Worm (Caenorhabditis elegans) whole organism, late embryonic: Measurements from ENCODE around the gene ZK228.10.
A peak's percentile ranks its signal among the peaks of the same experiment; 100 is the strongest.

ENCODE experiments used
- C38D4.7 ChIP-seq: fragments of 200-800 bp; sonication (Bioruptor generic); optimal IDR thresholded peaks from 2 replicates; lab custom pipeline; 2018; ENCODE audit warnings: mild to moderate bottlenecking, missing genetic modification characterization, moderate library complexity, missing compliant biosample characterization
- F13H6.1 ChIP-seq: sonication (generic microtip); optimal IDR thresholded peaks from 2 replicates; lab custom pipeline; 2016; ENCODE audit warnings: missing genetic modification characterization, missing compliant biosample characterization
- K09A11.1 ChIP-seq: sonication (generic microtip); optimal IDR thresholded peaks from 2 replicates; lab custom pipeline; 2017; ENCODE audit warnings: antibody characterized with exemption, mild to moderate bottlenecking, missing genetic modification characterization, missing compliant biosample characterization; ENCODE audit not compliant: insufficient read depth
- ceh-14 ChIP-seq: sonication (generic microtip); optimal IDR thresholded peaks from 2 replicates; lab custom pipeline; 2016; ENCODE audit warnings: missing genotype, missing genetic modification characterization, missing compliant biosample characterization
- ceh-22 ChIP-seq: sonication (generic microtip); optimal IDR thresholded peaks from 2 replicates; lab custom pipeline; 2017; ENCODE audit warnings: missing biosample characterization, missing genetic modification characterization
- ceh-31 ChIP-seq: sonication (generic microtip); optimal IDR thresholded peaks from 2 replicates; lab custom pipeline; 2016; ENCODE audit warnings: missing genetic modification characterization, missing compliant biosample characterization
- ceh-48 ChIP-seq: sonication (generic microtip); optimal IDR thresholded peaks from 2 replicates; lab custom pipeline; 2016; ENCODE audit warnings: missing genetic modification characterization, inconsistent platforms, missing compliant biosample characterization
- ceh-6 ChIP-seq: fragments of 200-800 bp; sonication (Bioruptor generic); optimal IDR thresholded peaks from 2 replicates; lab custom pipeline; 2018; ENCODE audit warnings: mild to moderate bottlenecking, missing genetic modification characterization, missing compliant biosample characterization
- che-1 ChIP-seq: sonication (generic microtip); optimal IDR thresholded peaks from 2 replicates; lab custom pipeline; 2016; ENCODE audit warnings: mild to moderate bottlenecking, missing genetic modification characterization, missing compliant biosample characterization
- dmd-4 ChIP-seq: sonication (generic microtip); optimal IDR thresholded peaks from 2 replicates; lab custom pipeline; 2016; ENCODE audit warnings: borderline replicate concordance, missing genetic modification characterization, missing compliant biosample characterization
- elt-4 ChIP-seq: sonication (generic microtip); optimal IDR thresholded peaks from 2 replicates; lab custom pipeline; 2016; ENCODE audit warnings: missing genetic modification characterization, missing compliant biosample characterization
- ets-4 ChIP-seq: sonication (generic microtip); optimal IDR thresholded peaks from 2 replicates; lab custom pipeline; 2016; ENCODE audit warnings: missing genetic modification characterization, missing compliant biosample characterization
- eyg-1 ChIP-seq: sonication (generic microtip); optimal IDR thresholded peaks from 2 replicates; lab custom pipeline; 2016; ENCODE audit warnings: missing genotype, missing genetic modification characterization, missing compliant biosample characterization
- fax-1 ChIP-seq: sonication (generic microtip); optimal IDR thresholded peaks from 2 replicates; lab custom pipeline; 2016; ENCODE audit warnings: missing genotype, missing genetic modification characterization, missing compliant biosample characterization
- gmeb-2 ChIP-seq: sonication (generic microtip); optimal IDR thresholded peaks from 2 replicates; lab custom pipeline; 2016; ENCODE audit warnings: missing genetic modification characterization, inconsistent platforms, missing compliant biosample characterization
- hlh-13 ChIP-seq: fragments of 200-800 bp; sonication (Bioruptor generic); optimal IDR thresholded peaks from 2 replicates; lab custom pipeline; 2018; ENCODE audit warnings: mild to moderate bottlenecking, missing genetic modification characterization, missing compliant biosample characterization
- hlh-15 ChIP-seq: sonication (generic microtip); optimal IDR thresholded peaks from 2 replicates; lab custom pipeline; 2016; ENCODE audit warnings: missing genetic modification characterization, missing compliant biosample characterization
- hlh-8 ChIP-seq: sonication (generic microtip); optimal IDR thresholded peaks from 2 replicates; lab custom pipeline; 2016; ENCODE audit warnings: missing genotype, missing genetic modification characterization, missing compliant biosample characterization
- lin-11 ChIP-seq: fragments of 200-800 bp; sonication (Bioruptor generic); optimal IDR thresholded peaks from 2 replicates; lab custom pipeline; 2018; ENCODE audit warnings: mild to moderate bottlenecking, missing genetic modification characterization, missing compliant biosample characterization
- madf-2 ChIP-seq: sonication (generic microtip); optimal IDR thresholded peaks from 2 replicates; lab custom pipeline; 2017; ENCODE audit warnings: missing genetic modification characterization, missing compliant biosample characterization
- nfya-1 ChIP-seq: sonication (generic microtip); optimal IDR thresholded peaks from 2 replicates; lab custom pipeline; 2017; ENCODE audit warnings: missing genetic modification characterization, mild to moderate bottlenecking, missing compliant biosample characterization, antibody characterized with exemption, moderate library complexity
- npax-4 ChIP-seq: sonication (generic microtip); optimal IDR thresholded peaks from 2 replicates; lab custom pipeline; 2016; ENCODE audit warnings: missing genetic modification characterization, missing compliant biosample characterization
- odd-2 ChIP-seq: sonication (generic microtip); optimal IDR thresholded peaks from 2 replicates; lab custom pipeline; 2017; ENCODE audit warnings: antibody characterized with exemption, mild to moderate bottlenecking, missing genetic modification characterization, missing compliant biosample characterization
- pag-3 ChIP-seq: sonication (generic microtip); optimal IDR thresholded peaks from 2 replicates; lab custom pipeline; 2016; ENCODE audit warnings: missing compliant biosample characterization, missing genetic modification characterization, borderline replicate concordance
- pat-9 ChIP-seq: fragments of 200-800 bp; sonication (Bioruptor generic); optimal IDR thresholded peaks from 2 replicates; lab custom pipeline; 2018; ENCODE audit warnings: mild to moderate bottlenecking, missing genetic modification characterization, moderate library complexity, missing compliant biosample characterization
- pax-1 ChIP-seq: fragments of 150-350 bp; optimal IDR thresholded peaks from 2 replicates; lab custom pipeline; 2014; ENCODE audit warnings: missing biosample characterization, missing genetic modification characterization
- pha-4 ChIP-seq: fragments of 150-350 bp; optimal IDR thresholded peaks from 2 replicates; lab custom pipeline; 2018; ENCODE audit warnings: missing biosample characterization, missing genetic modification reagents, missing genetic modification characterization
- pqm-1 ChIP-seq: sonication (generic microtip); optimal IDR thresholded peaks from 2 replicates; lab custom pipeline; 2016; ENCODE audit warnings: missing genetic modification characterization, missing compliant biosample characterization
- pros-1 ChIP-seq: fragments of 150-350 bp; optimal IDR thresholded peaks from 2 replicates; lab custom pipeline; 2014; ENCODE audit warnings: missing biosample characterization, missing genetic modification reagents, missing genetic modification characterization
- ref-2 ChIP-seq: sonication (generic microtip); optimal IDR thresholded peaks from 2 replicates; lab custom pipeline; 2016; ENCODE audit warnings: missing genetic modification characterization, missing compliant biosample characterization
- sox-2 ChIP-seq: fragments of 200-800 bp; sonication (Bioruptor generic); IDR thresholded peaks from 2 replicates; pipeline ENCODE4 v1.3.6; 2022; ENCODE audit warnings: missing genetic modification reagents, missing genetic modification characterization, missing compliant biosample characterization
- sox-4 ChIP-seq: sonication (generic microtip); optimal IDR thresholded peaks from 2 replicates; lab custom pipeline; 2017; ENCODE audit warnings: mild to moderate bottlenecking, missing genetic modification characterization, inconsistent platforms, missing compliant biosample characterization
- tbx-7 ChIP-seq: sonication (generic microtip); optimal IDR thresholded peaks from 2 replicates; lab custom pipeline; 2016; ENCODE audit warnings: missing genotype, missing genetic modification characterization, missing compliant biosample characterization
- ttx-3 ChIP-seq: sonication (generic microtip); optimal IDR thresholded peaks from 2 replicates; lab custom pipeline; 2016; ENCODE audit warnings: missing genetic modification reagents, missing genetic modification characterization, missing compliant biosample characterization
- unc-42 ChIP-seq: sonication (generic microtip); optimal IDR thresholded peaks from 2 replicates; lab custom pipeline; 2016; ENCODE audit warnings: missing genotype, missing genetic modification characterization, missing compliant biosample characterization
- unc-86 ChIP-seq: sonication (generic microtip); optimal IDR thresholded peaks from 2 replicates; lab custom pipeline; 2016; ENCODE audit warnings: missing genetic modification characterization, missing compliant biosample characterization
- zip-5 ChIP-seq: sonication (generic microtip); optimal IDR thresholded peaks from 2 replicates; lab custom pipeline; 2016; ENCODE audit warnings: missing genetic modification characterization, missing compliant biosample characterization
- ztf-16 ChIP-seq: sonication (generic microtip); optimal IDR thresholded peaks from 2 replicates; lab custom pipeline; 2017; ENCODE audit warnings: missing genetic modification characterization, missing compliant biosample characterization

ZK228.10 gene

DNA sequence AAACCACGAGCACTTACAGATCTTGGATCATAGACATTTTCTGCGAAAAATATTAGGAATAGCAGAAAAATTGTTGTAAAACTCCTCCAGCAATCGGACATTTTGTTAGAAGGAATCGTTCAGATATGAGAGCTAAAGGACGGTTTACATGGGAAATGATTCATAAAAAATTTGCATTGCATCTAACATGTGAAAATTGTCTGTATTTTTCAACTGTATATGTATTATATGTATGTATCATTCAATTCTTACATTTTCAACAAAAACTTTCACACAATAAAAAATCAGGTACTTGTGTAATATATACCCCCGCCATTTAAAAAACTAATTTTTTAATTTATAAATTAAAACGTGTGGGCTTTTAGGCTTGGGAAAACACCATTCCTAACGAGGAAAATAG, 11.4 kb downstream of the ZK228.10 start, which contains the start of gene ZK228.13:
TSS of gene ZK228.13 (minus strand) at position 101 of the 400 bp plus-strand sequence.
- TF ChIP-seq hlh-8 (tag; lab: Kevin White, UChicago) (no peak), sox-4 (tag; lab: Kevin White, UChicago) (no peak), F13H6.1 (tag; lab: Kevin White, UChicago) (no peak), madf-2 (tag; lab: Kevin White, UChicago) (no peak), zip-5 (no peak), hlh-13 (GFP tag; lab: Kevin White, UChicago) (no peak), unc-86 (tag; lab: Kevin White, UChicago) (no peak), ceh-6 (GFP tag; lab: Kevin White, UChicago) (no peak), odd-2 (no peak), che-1 (tag; lab: Kevin White, UChicago) (no peak), unc-42 (tag; lab: Kevin White, UChicago) (no peak)

ce11 chrV:18473415-18473814, 16.7 kb downstream of the ZK228.10 start, which contains the start of gene srh-182:
Gene srh-182, minus strand, starts transcription at chrV:18473515.
- TF ChIP-seq sox-4 (tag; lab: Kevin White, UChicago) (no peak), ttx-3 (tag; lab: Kevin White, UChicago) (no peak), ceh-6 (GFP tag; lab: Kevin White, UChicago) (no peak), hlh-15 (tag; lab: Kevin White, UChicago) (no peak), elt-4 (tag; lab: Kevin White, UChicago) (no peak), pat-9 (no peak), ceh-14 (tag; lab: Kevin White, UChicago) (no peak), K09A11.1 (tag; lab: Kevin White, UChicago) (no peak), sox-2 (GFP tag; lab: Robert Waterston, UW) (no peak), unc-86 (tag; lab: Kevin White, UChicago) (no peak), ref-2 (tag; lab: Kevin White, UChicago) (no peak)
- TF ChIP-seq, all 69 proteins: peak for 0

- TF ChIP-seq hlh-8 (tag; lab: Kevin White, UChicago) = no peak
Observed at ce11 chrV:18474223-18474622, 17.5 kb downstream of the ZK228.10 start, which contains the start of gene srh-181. Gene srh-181, plus strand, starts transcription at chrV:18474523.

ce11 chrV:18476090-18476489, 19.4 kb downstream of the ZK228.10 start, which contains the start of gene srh-179:
Gene srh-179, plus strand, starts transcription at chrV:18476390.
- TF ChIP-seq gmeb-2 (no peak), lin-11 (tag; lab: Kevin White, UChicago) (no peak), ceh-14 (tag; lab: Kevin White, UChicago) (no peak), pqm-1 (tag; lab: Kevin White, UChicago) (no peak), eyg-1 (tag; lab: Kevin White, UChicago) (no peak), npax-4 (tag; lab: Kevin White, UChicago) (no peak)
- TF ChIP-seq, all 69 proteins: peak for 0

ce11 chrV:18480231-18480630, 23.6 kb downstream of the ZK228.10 start, which contains the start of gene srh-178:
Gene srh-178, minus strand, starts transcription at chrV:18480331.
- no peak for TF ChIP-seq ceh-31 (tag; lab: Kevin White, UChicago)
- no peak for TF ChIP-seq elt-4 (tag; lab: Kevin White, UChicago)
- TF ChIP-seq pqm-1 (tag; lab: Kevin White, UChicago) = no peak
- TF ChIP-seq ceh-48 (tag; lab: Kevin White, UChicago) = no peak

DNA sequence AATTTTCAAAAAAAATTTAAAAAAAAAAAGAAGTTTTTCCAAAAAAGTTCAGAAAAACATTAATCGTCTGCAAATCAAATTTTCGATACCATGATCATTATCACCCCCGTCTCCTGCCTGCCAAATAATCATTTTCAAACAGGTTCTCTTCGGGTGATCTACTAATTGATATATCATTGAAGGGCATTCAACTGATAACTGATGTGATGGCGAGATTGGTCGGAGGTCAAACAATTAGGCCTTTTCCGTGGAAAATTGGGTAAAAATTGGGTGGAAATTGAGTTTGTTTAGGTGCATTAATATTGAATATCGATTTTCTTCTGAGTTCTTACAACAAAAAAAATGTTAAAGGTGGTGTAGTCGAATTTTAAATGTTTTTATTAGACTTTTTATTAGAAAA, 30.5 kb downstream of the ZK228.10 start, which contains the start of gene Y51A2D.18:
TSS of gene Y51A2D.18 (minus strand) at position 101 of the 400 bp plus-strand sequence.
- TF ChIP-seq zip-5 = no peak
- TF ChIP-seq ets-4 (tag; lab: Kevin White, UChicago) = no peak
- no peak for TF ChIP-seq unc-86 (tag; lab: Kevin White, UChicago)

DNA sequence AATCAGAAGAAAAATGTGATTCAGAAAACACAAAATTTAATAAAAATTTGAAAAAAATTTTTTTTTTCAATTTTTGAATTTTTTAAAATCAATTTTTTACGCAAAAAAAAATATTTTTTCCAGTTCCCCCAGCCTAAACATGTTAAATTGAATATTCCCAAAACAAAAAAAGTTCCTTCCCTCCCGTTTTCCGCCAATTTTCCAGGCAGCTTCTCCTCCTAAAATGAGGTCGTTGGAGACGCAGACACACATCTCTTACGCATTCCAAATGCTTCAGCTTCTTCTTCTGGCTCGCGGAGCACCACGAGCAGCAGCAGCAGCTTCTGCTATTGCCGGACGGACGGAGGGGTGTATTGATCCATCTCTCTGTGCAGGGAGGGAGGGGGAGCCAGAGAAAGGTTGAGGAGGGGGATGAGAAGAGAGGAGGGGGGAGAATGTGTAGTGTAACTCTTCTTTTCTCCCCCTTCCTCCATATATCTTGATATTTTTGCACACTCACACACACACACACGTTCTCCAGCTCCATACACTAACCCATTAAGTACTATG, 33.7 kb downstream of the ZK228.10 start:
- TF ChIP-seq ztf-16 (tag; lab: Kevin White, UChicago) (no peak), C38D4.7 (no peak), eyg-1 (tag; lab: Kevin White, UChicago) (no peak), nfya-1 (tag; lab: Kevin White, UChicago) (peak; percentile 75), pha-4 (no peak), ceh-48 (tag; lab: Kevin White, UChicago) (peak; percentile 86), tbx-7 (no peak), pros-1 (peak; percentile 4), unc-42 (tag; lab: Kevin White, UChicago) (peak; percentile 66), dmd-4 (no peak), pax-1 (tag; lab: Kevin White, UChicago) (no peak), pag-3 (tag; lab: Kevin White, UChicago) (no peak), ceh-31 (tag; lab: Kevin White, UChicago) (peak; percentile 29), ceh-22 (no peak), fax-1 (tag; lab: Kevin White, UChicago) (no peak), unc-86 (tag; lab: Kevin White, UChicago) (peak; percentile 6)
